Worm (Caenorhabditis elegans) whole organism, L4 larva: ENCODE measurements around the gene ZC239.22.
A peak's percentile ranks its signal among the peaks of the same experiment; 100 is the strongest.

Source experiments
- F26F4.8 ChIP-seq: fragments of 200-800 bp; sonication (Bioruptor generic); conservative IDR thresholded peaks from 2 replicates; pipeline ENCODE4 v1.3.6; 2022; ENCODE audit warnings: missing genetic modification characterization, missing compliant biosample characterization
- F37D6.2 ChIP-seq: sonication (generic microtip); optimal IDR thresholded peaks from 2 replicates; lab custom pipeline; 2016; ENCODE audit warnings: mild to moderate bottlenecking, missing genetic modification characterization, missing compliant biosample characterization
- T26A8.4 ChIP-seq: fragments of 200-800 bp; sonication (Bioruptor generic); IDR thresholded peaks from 2 replicates; pipeline ENCODE4 v1.3.6; 2022; ENCODE audit warnings: missing genetic modification characterization, missing compliant biosample characterization
- Y48G9A.11 ChIP-seq: fragments of 200-800 bp; sonication (Bioruptor generic); IDR thresholded peaks from 2 replicates; pipeline ENCODE4 v1.3.6; 2022; ENCODE audit warnings: missing genetic modification reagents, missing genetic modification characterization, missing compliant biosample characterization
- Y75B8A.6 ChIP-seq: fragments of 200-800 bp; sonication (Bioruptor generic); IDR thresholded peaks from 2 replicates; pipeline ENCODE4 v1.3.6; 2022; ENCODE audit warnings: missing genetic modification reagents, missing genetic modification characterization, missing compliant biosample characterization
- ama-1 ChIP-seq: fragments of 150-350 bp; optimal IDR thresholded peaks from 2 replicates; lab custom pipeline; 2014; ENCODE audit warnings: inconsistent platforms, mixed read lengths
- ceh-20 ChIP-seq: fragments of 200-800 bp; sonication (Bioruptor generic); IDR thresholded peaks from 2 replicates; pipeline ENCODE4 v1.3.6; 2022; ENCODE audit warnings: missing genetic modification reagents, missing genetic modification characterization, missing compliant biosample characterization
- ceh-32 ChIP-seq: sonication (generic microtip); optimal IDR thresholded peaks from 2 replicates; lab custom pipeline; 2016; ENCODE audit warnings: mild to moderate bottlenecking, missing genetic modification characterization, missing compliant biosample characterization; ENCODE audit not compliant: poor library complexity
- ceh-44 ChIP-seq: fragments of 200-800 bp; sonication (Bioruptor generic); IDR thresholded peaks from 2 replicates; pipeline ENCODE4 v1.3.6; 2022; ENCODE audit warnings: missing genetic modification reagents, missing genetic modification characterization, missing compliant biosample characterization
- daf-16 ChIP-seq, 3 experiments: sonication (generic microtip); optimal IDR thresholded peaks; 2 replicates each; lab custom pipeline; 2016 to 2017; ENCODE audit warnings: missing genetic modification characterization in 3 of 3, missing genetic modification reagents in 3 of 3, mild to moderate bottlenecking in 2 of 3, missing compliant biosample characterization in 2 of 3, missing biosample characterization in 1 of 3, moderate library complexity in 1 of 3
- dmd-6 ChIP-seq: fragments of 200-800 bp; sonication (Bioruptor generic); IDR thresholded peaks from 2 replicates; pipeline ENCODE4 v1.3.6; 2022; ENCODE audit warnings: missing genetic modification reagents, missing genetic modification characterization, missing compliant biosample characterization
- dmd-8 ChIP-seq: fragments of 200-800 bp; sonication (Bioruptor generic); IDR thresholded peaks from 2 replicates; pipeline ENCODE4 v1.3.6; 2022; ENCODE audit warnings: missing genetic modification characterization, missing compliant biosample characterization
- dpl-1 ChIP-seq: fragments of 150-350 bp; optimal IDR thresholded peaks from 2 replicates; lab custom pipeline; 2014; ENCODE audit warnings: missing biosample characterization, missing genetic modification reagents, missing genetic modification characterization
- dve-1 ChIP-seq: sonication (generic microtip); optimal IDR thresholded peaks from 2 replicates; lab custom pipeline; 2017; ENCODE audit warnings: antibody characterized with exemption, mild to moderate bottlenecking, missing genetic modification characterization, missing compliant biosample characterization; ENCODE audit not compliant: insufficient read depth
- fos-1 ChIP-seq: fragments of 150-350 bp; optimal IDR thresholded peaks from 2 replicates; lab custom pipeline; 2014; ENCODE audit warnings: missing biosample characterization, missing genetic modification characterization
- lin-15B ChIP-seq: fragments of 150-350 bp; sonication (generic microtip); optimal IDR thresholded peaks from 3 replicates; lab custom pipeline; 2014; ENCODE audit warnings: missing biosample characterization, missing genetic modification characterization
- lin-38 ChIP-seq: fragments of 200-800 bp; sonication (Bioruptor generic); IDR thresholded peaks from 2 replicates; pipeline ENCODE4 v1.3.6; 2022; ENCODE audit warnings: missing genetic modification reagents, missing genetic modification characterization, missing compliant biosample characterization
- lir-3 ChIP-seq: sonication (generic microtip); optimal IDR thresholded peaks from 2 replicates; lab custom pipeline; 2016; ENCODE audit warnings: mild to moderate bottlenecking, missing genetic modification characterization, missing compliant biosample characterization
- mdt-29 ChIP-seq: fragments of 200-800 bp; sonication (Bioruptor generic); IDR thresholded peaks from 2 replicates; pipeline ENCODE4 v1.3.6; 2022; ENCODE audit warnings: missing genetic modification reagents, missing genetic modification characterization, missing compliant biosample characterization
- mep-1 ChIP-seq: fragments of 150-350 bp; sonication (generic microtip); optimal IDR thresholded peaks from 3 replicates; lab custom pipeline; 2014; ENCODE audit warnings: missing biosample characterization, missing genetic modification characterization
- mxl-2 ChIP-seq: fragments of 200-800 bp; sonication (Bioruptor generic); conservative IDR thresholded peaks from 2 replicates; pipeline ENCODE4 v1.3.6; 2022; ENCODE audit warnings: missing genetic modification reagents, missing genetic modification characterization, missing compliant biosample characterization
- nhr-25 ChIP-seq: sonication (generic microtip); optimal IDR thresholded peaks from 2 replicates; lab custom pipeline; 2017; ENCODE audit warnings: missing genetic modification characterization, mild to moderate bottlenecking, missing compliant biosample characterization, antibody characterized with exemption, moderate library complexity, borderline replicate concordance; ENCODE audit not compliant: insufficient read depth
- nhr-28 ChIP-seq: fragments of 150-350 bp; optimal IDR thresholded peaks from 2 replicates; lab custom pipeline; 2014; ENCODE audit warnings: missing biosample characterization, missing genetic modification characterization
- nhr-6 ChIP-seq: fragments of 150-350 bp; optimal IDR thresholded peaks from 2 replicates; lab custom pipeline; 2014; ENCODE audit warnings: missing biosample characterization, missing genetic modification characterization
- nhr-76 ChIP-seq: fragments of 150-350 bp; optimal IDR thresholded peaks from 2 replicates; lab custom pipeline; 2014; ENCODE audit warnings: missing biosample characterization, missing genetic modification characterization
- php-3 ChIP-seq: fragments of 200-800 bp; sonication (Bioruptor generic); IDR thresholded peaks from 2 replicates; pipeline ENCODE4 v1.3.6; 2022; ENCODE audit warnings: missing genetic modification reagents, missing genetic modification characterization, missing compliant biosample characterization
- pqm-1 ChIP-seq: sonication (generic microtip); optimal IDR thresholded peaks from 2 replicates; lab custom pipeline; 2017; ENCODE audit warnings: missing biosample characterization, missing genetic modification characterization
- sdz-12 ChIP-seq: fragments of 200-800 bp; sonication (Bioruptor generic); optimal IDR thresholded peaks from 2 replicates; lab custom pipeline; 2018; ENCODE audit warnings: mild to moderate bottlenecking, missing genetic modification characterization, missing compliant biosample characterization
- set-16 ChIP-seq: fragments of 200-800 bp; sonication (Bioruptor generic); IDR thresholded peaks from 2 replicates; pipeline ENCODE4 v1.3.6; 2022; ENCODE audit warnings: missing genetic modification reagents, missing genetic modification characterization, missing compliant biosample characterization
- skn-1 ChIP-seq: fragments of 150-350 bp; optimal IDR thresholded peaks from 2 replicates; lab custom pipeline; 2014; ENCODE audit warnings: missing biosample characterization, missing genetic modification characterization
- spr-1 ChIP-seq: sonication (generic microtip); optimal IDR thresholded peaks from 2 replicates; lab custom pipeline; 2016; ENCODE audit warnings: mild to moderate bottlenecking, missing genetic modification characterization, missing compliant biosample characterization
- unc-62 ChIP-seq, 3 experiments: fragments of 150-350 bp in 1 of 3; sonication (generic microtip); optimal IDR thresholded peaks in 2 of 3; peaks in 1 of 3; 1 replicate in 1 of 3; 2 replicates in 2 of 3; lab custom pipeline; 2014 to 2017; ENCODE audit warnings: missing biosample characterization in 3 of 3, missing genetic modification characterization in 3 of 3, missing genetic modification reagents in 3 of 3, missing genotype in 1 of 3
- vab-7 ChIP-seq: fragments of 200-800 bp; sonication (Bioruptor generic); IDR thresholded peaks from 2 replicates; pipeline ENCODE4 v1.3.6; 2022; ENCODE audit warnings: missing genetic modification reagents, missing genetic modification characterization, missing compliant biosample characterization

Gene ZC239.22

DNA sequence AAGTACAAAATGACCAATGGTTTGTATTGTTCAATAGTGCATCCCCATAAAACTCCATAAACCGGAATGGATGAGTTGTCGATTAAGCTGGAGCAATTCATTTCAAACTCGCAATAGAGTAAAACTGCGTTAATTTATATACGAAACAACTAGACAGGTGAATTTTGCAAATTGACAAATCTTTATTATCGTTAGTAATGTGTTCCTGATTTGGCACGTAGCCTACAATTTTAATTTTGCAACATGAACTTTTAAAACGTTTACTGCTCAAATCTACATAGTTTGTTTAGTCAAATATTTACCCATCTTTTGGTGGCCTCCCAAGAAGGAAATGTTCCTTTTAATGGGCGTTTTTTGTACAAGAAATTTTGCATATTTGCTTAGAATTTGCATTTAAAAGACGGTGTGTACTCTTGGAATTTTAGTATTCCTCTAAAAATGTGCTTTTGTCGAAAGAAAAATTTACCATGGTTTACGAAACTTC is 16.5 kb upstream of the ZC239.22 start, which contains the start of the genes srz-67 and C17F4.11:
TSS of gene srz-67 (minus strand) at position 101 of the 484 bp plus-strand sequence.
TSS of gene C17F4.11 (plus strand) at position 434 of the 484 bp plus-strand sequence.
- TF ChIP-seq nhr-25 (tag; lab: Kevin White, UChicago) = no peak
- TF ChIP-seq set-16 (GFP tag; lab: Robert Waterston, UW) = no peak
- TF ChIP-seq vab-7 (GFP tag; lab: Robert Waterston, UW) = no peak
- peak in 1 of 2 experiments; percentile 2 for TF ChIP-seq unc-62 (GFP tag; optimal IDR thresholded peaks at IDR 0.05 in 1 of 2; lab: Kevin White, UChicago)
- TF ChIP-seq unc-62 (tag; optimal IDR thresholded peaks at IDR 0.05; lab: Kevin White, UChicago) = no peak
- TF ChIP-seq ceh-44 (GFP tag; lab: Robert Waterston, UW) = no peak
- TF ChIP-seq nhr-76 (tag; lab: Kevin White, UChicago) = no peak

DNA sequence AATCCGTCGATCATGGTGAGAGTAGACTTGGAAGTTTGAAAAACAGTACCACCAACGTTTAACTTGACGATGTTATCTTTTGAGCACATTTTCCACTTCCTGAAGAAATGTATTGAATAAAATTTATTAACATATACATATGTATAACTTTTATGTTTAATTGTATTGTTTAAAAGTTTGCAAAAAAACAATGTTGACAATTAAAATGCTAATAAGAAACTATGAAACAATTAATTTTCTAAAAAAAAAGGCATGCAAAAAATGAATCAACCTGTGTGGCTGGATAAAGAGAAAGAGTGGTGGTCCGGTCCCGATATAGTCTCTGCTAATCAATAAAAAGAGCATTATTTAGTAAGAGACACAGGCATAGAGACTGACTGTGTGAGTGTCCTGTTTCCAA is 14.1 kb upstream of the ZC239.22 start, which contains the start of gene C17F4.8:
TSS of gene C17F4.8 (minus strand) at position 101 of the 400 bp plus-strand sequence.
- TF ChIP-seq ceh-20 (no peak), nhr-25 (tag; lab: Kevin White, UChicago) (no peak), ceh-32 (no peak), set-16 (GFP tag; lab: Robert Waterston, UW) (no peak), mxl-2 (no peak), fos-1 (no peak), Y75B8A.6 (GFP tag; lab: Robert Waterston, UW) (no peak), sdz-12 (no peak)

DNA sequence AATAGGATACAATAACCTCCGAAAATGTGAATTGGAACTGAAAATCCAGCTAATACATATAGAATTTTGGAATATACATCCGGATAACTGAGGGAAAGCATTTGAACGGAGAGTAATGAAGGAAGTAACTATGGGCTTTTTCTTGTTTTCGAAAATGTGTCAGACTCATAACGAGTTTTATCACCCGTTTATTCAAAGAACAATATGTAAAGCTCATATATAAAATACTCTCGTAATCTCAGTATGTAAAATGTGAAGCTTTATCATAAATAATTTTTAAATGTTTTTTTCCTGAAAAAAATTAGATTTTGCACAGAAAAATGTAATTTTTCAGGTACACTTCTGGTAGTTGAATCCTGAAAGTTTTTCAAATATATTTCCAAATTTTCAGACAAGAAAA is 9.8 kb upstream of the ZC239.22 start, which contains the start of gene srh-297:
TSS of gene srh-297 (minus strand) at position 101 of the 400 bp plus-strand sequence.
- TF ChIP-seq dve-1 (tag; lab: Kevin White, UChicago) (no peak), lir-3 (tag; lab: Kevin White, UChicago) (no peak), F26F4.8 (GFP tag; lab: Robert Waterston, UW) (no peak), mdt-29 (GFP tag; lab: Robert Waterston, UW) (no peak), ama-1 (no peak), mep-1 (no peak), lin-38 (no peak)
- TF ChIP-seq, all 104 proteins: peak for 0

DNA sequence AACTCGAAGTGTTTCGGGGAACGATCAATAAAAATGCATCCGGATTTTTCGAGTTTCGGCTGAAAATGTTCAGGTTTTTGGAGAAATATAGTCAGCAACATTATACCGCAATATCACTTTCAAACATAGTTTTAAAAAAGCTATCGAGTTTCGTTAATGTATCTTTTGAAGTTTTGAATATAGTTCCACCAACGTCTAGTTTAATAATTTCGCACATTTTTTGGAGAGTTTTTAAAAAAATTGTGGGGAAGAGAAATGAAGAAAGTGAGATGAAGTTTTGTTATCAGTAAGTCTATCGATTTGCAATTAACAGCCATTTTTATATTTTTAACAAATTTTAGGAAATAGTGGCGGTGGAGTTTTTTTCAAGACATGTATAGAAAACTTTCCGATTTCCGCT is 5.2 kb upstream of the ZC239.22 start, which contains the start of gene ZC239.17:
TSS of gene ZC239.17 (minus strand) at position 101 of the 400 bp plus-strand sequence.
- no peak for TF ChIP-seq Y75B8A.6 (GFP tag; lab: Robert Waterston, UW)
- TF ChIP-seq spr-1 (tag; lab: Kevin White, UChicago) = no peak
- no peak for TF ChIP-seq ceh-44 (GFP tag; lab: Robert Waterston, UW)
- no peak for TF ChIP-seq F37D6.2 (tag; lab: Kevin White, UChicago)
- TF ChIP-seq T26A8.4 (GFP tag; lab: Robert Waterston, UW) = no peak
- TF ChIP-seq lin-15B (tag; lab: Kevin White, UChicago) = no peak
- no peak for TF ChIP-seq lir-3 (tag; lab: Kevin White, UChicago)
- no peak for TF ChIP-seq skn-1 (tag; lab: Kevin White, UChicago)
- TF ChIP-seq dpl-1 (GFP tag; lab: Kevin White, UChicago) = no peak
- no peak for TF ChIP-seq nhr-6 (tag; lab: Kevin White, UChicago)

DNA sequence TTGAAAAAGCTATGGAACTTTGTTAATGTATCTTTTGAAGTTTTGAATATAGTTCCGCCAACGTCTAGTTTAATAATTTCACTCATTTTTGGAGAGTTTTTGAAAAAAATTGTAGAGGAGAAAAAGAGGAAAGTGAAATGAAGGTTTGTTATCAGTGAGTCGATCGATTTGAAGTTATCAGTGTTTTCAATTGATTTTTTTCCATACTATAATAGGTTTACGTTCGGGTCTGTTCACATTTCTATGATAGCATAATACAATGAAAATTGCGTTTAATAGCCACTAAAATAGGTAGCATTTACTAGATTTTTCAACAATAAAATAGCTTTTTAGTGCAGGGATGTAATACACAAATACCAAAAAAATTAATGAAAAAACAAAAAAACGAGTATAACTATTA is 4.6 kb upstream of the ZC239.22 start, which contains the start of gene ZC239.16:
TSS of gene ZC239.16 (minus strand) at position 120 of the 400 bp plus-strand sequence.
- TF ChIP-seq daf-16 (GFP tag; optimal IDR thresholded peaks at IDR 0.05; lab: Kevin White, UChicago) = no peak
- TF ChIP-seq daf-16 (tag; optimal IDR thresholded peaks at IDR 0.05; lab: Kevin White, UChicago) = peak; percentile 61
- peak; percentile 27; the same call in 1 of the 2 replicates for TF ChIP-seq php-3 (GFP tag; lab: Robert Waterston, UW)
- TF ChIP-seq Y48G9A.11 (GFP tag; lab: Robert Waterston, UW) = no peak
- no peak for TF ChIP-seq dmd-8
- peak; percentile 38 for TF ChIP-seq pqm-1 (tag; lab: Kevin White, UChicago)
- 0 out of 2 replicates have a peak, but pooled peaks have one; percentile 8 for TF ChIP-seq dmd-6
- TF ChIP-seq dve-1 (tag; lab: Kevin White, UChicago) = peak; percentile 23
- peak; percentile 50 for TF ChIP-seq nhr-28 (tag; lab: Kevin White, UChicago)
